Worm (Caenorhabditis elegans): ENCODE measurements around the gene fkh-6.
A peak's percentile ranks its signal among the peaks of the same experiment; 100 is the strongest.

Gene fkh-6

DNA sequence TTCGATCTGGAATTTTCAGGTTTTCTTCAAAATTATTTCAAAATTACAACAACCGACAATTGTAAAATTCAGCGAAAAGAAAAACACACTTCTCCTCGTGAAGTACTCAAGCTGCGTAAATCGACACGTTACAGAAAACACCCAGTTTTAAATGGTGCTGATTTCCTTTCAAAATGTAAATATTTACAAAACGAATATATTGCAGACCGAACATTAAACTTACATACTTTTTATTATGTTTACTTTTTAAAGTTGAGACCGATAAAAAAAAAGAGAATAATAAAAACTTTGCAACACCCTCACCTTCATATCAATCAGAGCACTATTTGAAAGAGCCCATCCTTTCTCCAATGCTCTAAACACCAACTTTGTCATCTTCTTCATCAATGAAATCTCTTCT lies 12.4 kb downstream of the fkh-6 start:
- no peak for TF ChIP-seq elt-1 (tag; optimal IDR thresholded peaks at IDR 0.05)
- TF ChIP-seq C34F6.9 (tag; optimal IDR thresholded peaks at IDR 0.05), result no peak
- TF ChIP-seq ztf-4 (tag; optimal IDR thresholded peaks at IDR 0.05), result no peak
- TF ChIP-seq unc-62 (GFP tag; optimal IDR thresholded peaks at IDR 0.05), result no peak
- no peak for TF ChIP-seq alr-1 (tag; optimal IDR thresholded peaks at IDR 0.05)
- TF ChIP-seq nhr-12 (tag; optimal IDR thresholded peaks at IDR 0.05), result no peak
- no peak for TF ChIP-seq lsy-2 (tag; optimal IDR thresholded peaks at IDR 0.05)
- TF ChIP-seq nhr-21 (tag; optimal IDR thresholded peaks at IDR 0.05), result no peak
- TF ChIP-seq ztf-11 (tag; optimal IDR thresholded peaks at IDR 0.05), result no peak
- no peak for TF ChIP-seq blmp-1 (tag; optimal IDR thresholded peaks at IDR 0.05; ENCODE audit: insufficient read depth)
- no peak for TF ChIP-seq nhr-237 (tag; optimal IDR thresholded peaks at IDR 0.05)
- no peak for TF ChIP-seq sma-3 (GFP tag; optimal IDR thresholded peaks at IDR 0.05)
- no peak for TF ChIP-seq nhr-25 (tag; optimal IDR thresholded peaks at IDR 0.05)
- TF ChIP-seq lin-13 (GFP tag; optimal IDR thresholded peaks at IDR 0.05), result no peak
- no peak for TF ChIP-seq elt-3 (tag; optimal IDR thresholded peaks at IDR 0.05)

DNA sequence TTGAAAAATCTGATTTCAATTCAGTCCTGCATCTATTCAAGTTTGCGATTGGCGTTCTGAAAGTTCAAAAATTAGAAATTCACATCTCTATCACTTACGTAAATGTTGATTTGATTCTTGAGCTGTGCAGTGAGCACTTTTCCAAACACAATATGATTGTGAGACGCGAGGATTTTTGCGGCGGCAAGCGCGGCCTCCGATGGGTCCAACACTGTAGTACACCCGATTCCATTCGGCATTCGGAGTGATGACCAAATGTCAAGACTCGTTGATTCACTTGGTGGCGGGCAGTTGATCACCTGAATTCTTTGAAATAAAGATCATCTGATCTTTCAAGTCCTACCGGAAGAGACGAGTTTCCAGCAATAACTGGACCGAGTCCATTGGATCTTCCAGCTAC lies 13.5 kb downstream of the fkh-6 start:
- TF ChIP-seq blmp-1 (tag; optimal IDR thresholded peaks at IDR 0.05; ENCODE audit: insufficient read depth) (no peak), unc-62 (GFP tag; optimal IDR thresholded peaks at IDR 0.05) (no peak), alr-1 (tag; optimal IDR thresholded peaks at IDR 0.05) (no peak), elt-1 (tag; optimal IDR thresholded peaks at IDR 0.05) (no peak), nhr-129 (tag; optimal IDR thresholded peaks at IDR 0.05) (no peak), gmeb-1 (tag; optimal IDR thresholded peaks at IDR 0.05) (no peak), lin-13 (GFP tag; optimal IDR thresholded peaks at IDR 0.05) (no peak)

DNA sequence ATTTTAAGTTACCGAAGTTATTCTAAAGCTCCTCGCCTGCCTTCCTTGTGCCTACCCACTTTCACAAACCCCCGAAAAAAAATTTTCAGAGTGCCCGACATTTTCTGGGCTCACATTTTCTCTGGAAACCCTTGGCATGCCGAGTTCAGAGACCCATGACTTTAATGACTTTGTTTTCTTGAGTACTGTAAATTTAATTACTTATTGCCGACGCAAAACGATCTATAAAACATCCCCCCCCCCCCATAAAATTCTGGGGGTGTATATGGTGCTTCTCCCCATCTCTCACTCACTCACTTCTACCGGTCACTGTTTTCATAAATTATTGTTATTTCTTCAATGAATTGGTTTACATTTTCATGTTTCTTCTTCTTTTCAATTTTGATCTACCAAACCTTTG lies 15.3 kb downstream of the fkh-6 start, which contains the start of gene try-9:
Gene try-9 (plus strand): TSS at position 301 of the 400 bp plus-strand sequence.
- TF ChIP-seq lin-13 (GFP tag; optimal IDR thresholded peaks at IDR 0.05) (no peak), alr-1 (tag; optimal IDR thresholded peaks at IDR 0.05) (no peak), blmp-1 (tag; optimal IDR thresholded peaks at IDR 0.05; ENCODE audit: insufficient read depth) (no peak), nhr-21 (tag; optimal IDR thresholded peaks at IDR 0.05) (no peak), nhr-6 (tag; optimal IDR thresholded peaks at IDR 0.05) (no peak), C34F6.9 (tag; optimal IDR thresholded peaks at IDR 0.05) (no peak), ama-1 (optimal IDR thresholded peaks at IDR 0.05) (no peak), crh-2 (tag; optimal IDR thresholded peaks at IDR 0.05) (no peak), dmd-4 (tag; optimal IDR thresholded peaks at IDR 0.05) (no peak), R02D3.7 (tag; optimal IDR thresholded peaks at IDR 0.05) (no peak)

DNA sequence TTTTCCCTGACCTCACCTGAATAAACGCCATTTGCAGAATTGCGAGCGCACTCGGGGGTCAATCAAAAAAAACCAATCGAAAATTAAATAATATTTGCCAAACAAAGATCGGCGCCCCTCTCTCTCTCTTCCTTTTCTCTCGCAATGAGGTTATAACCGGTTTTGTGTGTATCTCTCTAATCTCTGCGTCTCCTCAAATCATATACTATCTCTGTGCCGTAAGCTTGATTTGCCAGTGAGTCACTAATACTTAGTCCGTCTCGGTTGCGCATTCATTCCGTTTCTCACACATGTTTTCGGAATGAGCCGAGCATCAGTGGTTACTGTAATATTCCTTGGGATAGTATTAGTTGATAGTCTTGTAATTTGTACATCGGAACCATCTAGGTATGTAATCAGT lies 21.1 kb downstream of the fkh-6 start:
- TF ChIP-seq skn-1 (tag; optimal IDR thresholded peaks at IDR 0.05) (no peak), unc-39 (tag; optimal IDR thresholded peaks at IDR 0.05) (no peak), sma-3 (GFP tag; optimal IDR thresholded peaks at IDR 0.05) (peak; percentile 25), aly-2 (tag; optimal IDR thresholded peaks at IDR 0.05) (no peak), lsy-2 (tag; optimal IDR thresholded peaks at IDR 0.05) (no peak), lin-13 (GFP tag; optimal IDR thresholded peaks at IDR 0.05) (no peak), blmp-1 (tag; optimal IDR thresholded peaks at IDR 0.05; ENCODE audit: insufficient read depth) (no peak), zag-1 (tag; optimal IDR thresholded peaks at IDR 0.05) (no peak), egl-27 (tag; optimal IDR thresholded peaks at IDR 0.05) (no peak), F13H6.1 (tag; optimal IDR thresholded peaks at IDR 0.05) (peak; percentile 41), unc-55 (GFP tag; optimal IDR thresholded peaks at IDR 0.05) (no peak), ama-1 (optimal IDR thresholded peaks at IDR 0.05) (no peak), fos-1 (tag; optimal IDR thresholded peaks at IDR 0.05) (peak; percentile 37), ztf-1 (GFP tag; conservative IDR thresholded peaks at IDR 0.05) (no peak), dmd-4 (tag; optimal IDR thresholded peaks at IDR 0.05) (no peak), lin-39 (tag; optimal IDR thresholded peaks at IDR 0.05) (no peak)

DNA sequence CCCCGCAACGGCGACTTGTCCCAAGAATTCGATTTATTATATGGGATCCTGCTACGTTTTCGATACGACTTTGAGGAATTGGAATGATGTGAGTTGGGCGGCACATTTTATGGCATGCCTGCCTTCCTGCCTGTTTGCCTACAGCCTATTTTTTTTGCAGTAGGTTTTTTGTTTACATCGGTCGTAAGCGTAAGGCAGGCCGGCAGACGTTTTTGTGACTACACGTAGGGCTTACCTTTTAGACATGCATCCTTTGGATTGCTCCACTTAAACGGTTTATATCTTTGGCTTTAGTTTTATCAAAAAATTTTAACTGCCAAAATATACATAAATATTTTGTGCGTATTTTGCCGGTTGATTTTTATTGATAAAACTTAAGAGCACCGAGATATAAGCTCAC lies 24.0 kb downstream of the fkh-6 start:
- TF ChIP-seq gmeb-1 (tag; optimal IDR thresholded peaks at IDR 0.05) (no peak), nhr-129 (tag; optimal IDR thresholded peaks at IDR 0.05) (no peak), Y55F3AM.14 (GFP tag; optimal IDR thresholded peaks at IDR 0.05) (no peak), mab-5 (tag; optimal IDR thresholded peaks at IDR 0.05) (no peak), crh-2 (tag; optimal IDR thresholded peaks at IDR 0.05) (no peak), ZK546.5 (tag; optimal IDR thresholded peaks at IDR 0.05) (no peak), R02D3.7 (tag; optimal IDR thresholded peaks at IDR 0.05) (no peak), nhr-77 (tag; optimal IDR thresholded peaks at IDR 0.05) (no peak), unc-55 (GFP tag; optimal IDR thresholded peaks at IDR 0.05) (no peak), elt-1 (tag; optimal IDR thresholded peaks at IDR 0.05) (no peak), elt-3 (tag; optimal IDR thresholded peaks at IDR 0.05) (no peak), F13H6.1 (tag; optimal IDR thresholded peaks at IDR 0.05) (no peak), aly-2 (tag; optimal IDR thresholded peaks at IDR 0.05) (no peak), unc-62 (GFP tag; optimal IDR thresholded peaks at IDR 0.05) (no peak), nhr-6 (tag; optimal IDR thresholded peaks at IDR 0.05) (no peak), dmd-4 (tag; optimal IDR thresholded peaks at IDR 0.05) (no peak), nhr-23 (tag; optimal IDR thresholded peaks at IDR 0.05) (no peak), snpc-4 (tag; optimal IDR thresholded peaks at IDR 0.05) (no peak), lsy-2 (tag; optimal IDR thresholded peaks at IDR 0.05) (no peak), peb-1 (tag; optimal IDR thresholded peaks at IDR 0.05) (no peak)

All from whole organism, L2 larva.